Fruit fly (Drosophila melanogaster) whole organism, prepupa: ENCODE measurements around the gene Sik2.

Experiments
- CG11902 ChIP-seq: fragments of 200-800 bp; sonication (Bioruptor generic); optimal IDR thresholded peaks from 3 replicates; lab custom pipeline; 2016; ENCODE audit warnings: missing biosample characterization, missing genetic modification characterization
- CG8632 ChIP-seq: fragments of 200-800 bp; sonication (Bioruptor generic); optimal IDR thresholded peaks from 3 replicates; lab custom pipeline; 2016; ENCODE audit warnings: missing biosample characterization, missing genetic modification characterization
- Sox102F ChIP-seq: fragments of 200-800 bp; sonication (Bioruptor generic); optimal IDR thresholded peaks from 2 replicates; lab custom pipeline; 2016; ENCODE audit warnings: missing biosample characterization, mild to moderate bottlenecking, missing genetic modification characterization
- lz ChIP-seq: fragments of 200-800 bp; sonication (Bioruptor generic); optimal IDR thresholded peaks from 3 replicates; lab custom pipeline; 2016; ENCODE audit warnings: missing biosample characterization, missing genetic modification characterization
- pdm3 ChIP-seq: fragments of 200-800 bp; sonication (Bioruptor generic); optimal IDR thresholded peaks from 3 replicates; lab custom pipeline; 2016; ENCODE audit warnings: missing biosample characterization, missing genetic modification characterization
- spab ChIP-seq: fragments of 200-800 bp; sonication (Bioruptor generic); optimal IDR thresholded peaks from 2 replicates; lab custom pipeline; 2017; ENCODE audit warnings: missing biosample characterization, mild to moderate bottlenecking, missing genetic modification characterization, missing genetic modification reagents

- TF ChIP-seq spab (GFP tag; lab: Kevin White, UChicago) = peak; percentile 84
- TF ChIP-seq CG11902 = peak; percentile 84
- peak; percentile 89 for TF ChIP-seq lz (GFP tag; lab: Kevin White, UChicago)
- peak; percentile 91 for TF ChIP-seq Sox102F (GFP tag; lab: Kevin White, UChicago)
- peak; percentile 90 for TF ChIP-seq pdm3 (GFP tag; lab: Kevin White, UChicago)
- peak; percentile 86 for TF ChIP-seq CG8632 (GFP tag; lab: Kevin White, UChicago)
Measured at dm6 chrX:2071878-2072817, 10.4 kb upstream of the Sik2 start, which contains the start of gene Rtca.
